Worm (Caenorhabditis elegans) whole organism, L4 larva: ENCODE measurements around the gene sod-3.

Source experiments
- D1046.2 ChIP-seq: fragments of 200-800 bp; sonication (Bioruptor generic); IDR thresholded peaks from 2 replicates; pipeline ENCODE4 v1.3.6; 2022; ENCODE audit warnings: missing genetic modification characterization, missing compliant biosample characterization
- F37D6.2 ChIP-seq: sonication (generic microtip); optimal IDR thresholded peaks from 2 replicates; lab custom pipeline; 2016; ENCODE audit warnings: mild to moderate bottlenecking, missing genetic modification characterization, missing compliant biosample characterization
- Y48G9A.11 ChIP-seq: fragments of 200-800 bp; sonication (Bioruptor generic); IDR thresholded peaks from 2 replicates; pipeline ENCODE4 v1.3.6; 2022; ENCODE audit warnings: missing genetic modification reagents, missing genetic modification characterization, missing compliant biosample characterization
- Y5F2A.4 ChIP-seq: fragments of 200-800 bp; sonication (Bioruptor generic); optimal IDR thresholded peaks from 2 replicates; lab custom pipeline; 2018; ENCODE audit warnings: mild to moderate bottlenecking, missing genetic modification characterization, missing compliant biosample characterization
- Y75B8A.6 ChIP-seq: fragments of 200-800 bp; sonication (Bioruptor generic); IDR thresholded peaks from 2 replicates; pipeline ENCODE4 v1.3.6; 2022; ENCODE audit warnings: missing genetic modification reagents, missing genetic modification characterization, missing compliant biosample characterization
- ZK546.5 ChIP-seq, 2 experiments: sonication (generic microtip); optimal IDR thresholded peaks; 2 replicates each; lab custom pipeline; 2017; ENCODE audit warnings: missing biosample characterization in 2 of 2, missing genetic modification characterization in 2 of 2
- aha-1 ChIP-seq: fragments of 150-350 bp; peaks from one replicate; lab custom pipeline; 2014; ENCODE audit warnings: missing biosample characterization, missing genetic modification characterization
- aly-2 ChIP-seq: sonication (generic microtip); optimal IDR thresholded peaks from 2 replicates; lab custom pipeline; 2018; ENCODE audit warnings: missing biosample characterization, missing genetic modification characterization
- attf-4 ChIP-seq: sonication (generic microtip); optimal IDR thresholded peaks from 3 replicates; lab custom pipeline; 2017; ENCODE audit warnings: missing biosample characterization, missing genetic modification characterization
- ceh-20 ChIP-seq: fragments of 200-800 bp; sonication (Bioruptor generic); IDR thresholded peaks from 2 replicates; pipeline ENCODE4 v1.3.6; 2022; ENCODE audit warnings: missing genetic modification reagents, missing genetic modification characterization, missing compliant biosample characterization
- ceh-32 ChIP-seq: sonication (generic microtip); optimal IDR thresholded peaks from 2 replicates; lab custom pipeline; 2016; ENCODE audit warnings: mild to moderate bottlenecking, missing genetic modification characterization, missing compliant biosample characterization; ENCODE audit not compliant: poor library complexity
- ceh-44 ChIP-seq: fragments of 200-800 bp; sonication (Bioruptor generic); IDR thresholded peaks from 2 replicates; pipeline ENCODE4 v1.3.6; 2022; ENCODE audit warnings: missing genetic modification reagents, missing genetic modification characterization, missing compliant biosample characterization
- ctbp-1 ChIP-seq: fragments of 200-800 bp; sonication (Bioruptor generic); IDR thresholded peaks from 2 replicates; pipeline ENCODE4 v1.3.6; 2022; ENCODE audit warnings: missing genetic modification reagents, missing genetic modification characterization, missing compliant biosample characterization
- daf-12 ChIP-seq: fragments of 150-350 bp; optimal IDR thresholded peaks from 2 replicates; lab custom pipeline; 2014; ENCODE audit warnings: missing biosample characterization, missing genetic modification reagents, missing genetic modification characterization
- daf-16 ChIP-seq, 3 experiments: sonication (generic microtip); optimal IDR thresholded peaks; 2 replicates each; lab custom pipeline; 2016 to 2017; ENCODE audit warnings: missing genetic modification characterization in 3 of 3, missing genetic modification reagents in 3 of 3, mild to moderate bottlenecking in 2 of 3, missing compliant biosample characterization in 2 of 3, missing biosample characterization in 1 of 3, moderate library complexity in 1 of 3
- dmd-6 ChIP-seq: fragments of 200-800 bp; sonication (Bioruptor generic); IDR thresholded peaks from 2 replicates; pipeline ENCODE4 v1.3.6; 2022; ENCODE audit warnings: missing genetic modification reagents, missing genetic modification characterization, missing compliant biosample characterization
- dmd-9 ChIP-seq: fragments of 200-800 bp; sonication (Bioruptor generic); IDR thresholded peaks from 2 replicates; pipeline ENCODE4 v1.3.6; 2022; ENCODE audit warnings: missing genetic modification reagents, missing genetic modification characterization, missing compliant biosample characterization
- duxl-1 ChIP-seq: sonication (generic microtip); optimal IDR thresholded peaks from 2 replicates; lab custom pipeline; 2016; ENCODE audit warnings: mild to moderate bottlenecking, missing genetic modification characterization, moderate library complexity, missing compliant biosample characterization; ENCODE audit not compliant: poor library complexity
- egl-43 ChIP-seq: fragments of 200-800 bp; sonication (Bioruptor generic); IDR thresholded peaks from 2 replicates; pipeline ENCODE4 v1.3.6; 2022; ENCODE audit warnings: missing genetic modification reagents, missing genetic modification characterization, missing compliant biosample characterization
- fkh-10 ChIP-seq: fragments of 150-350 bp; optimal IDR thresholded peaks from 2 replicates; lab custom pipeline; 2014; ENCODE audit warnings: missing biosample characterization, missing genetic modification reagents, missing genetic modification characterization
- hlh-11 ChIP-seq: fragments of 200-800 bp; sonication (Bioruptor generic); optimal IDR thresholded peaks from 2 replicates; lab custom pipeline; 2018; ENCODE audit warnings: mild to moderate bottlenecking, missing genetic modification characterization, missing compliant biosample characterization
- hlh-30 ChIP-seq: sonication (generic microtip); optimal IDR thresholded peaks from 2 replicates; lab custom pipeline; 2017; ENCODE audit warnings: antibody characterized with exemption, mild to moderate bottlenecking, missing genetic modification characterization, missing compliant biosample characterization; ENCODE audit not compliant: insufficient read depth
- hmg-1.1 ChIP-seq: fragments of 200-800 bp; sonication (Bioruptor generic); IDR thresholded peaks from 2 replicates; pipeline ENCODE4 v1.3.6; 2022; ENCODE audit warnings: missing genetic modification reagents, missing genetic modification characterization, missing compliant biosample characterization
- lim-7 ChIP-seq: fragments of 200-800 bp; sonication (Bioruptor generic); IDR thresholded peaks from 2 replicates; pipeline ENCODE4 v1.3.6; 2022; ENCODE audit warnings: missing genetic modification characterization, missing compliant biosample characterization
- lin-13 ChIP-seq: fragments of 150-350 bp; optimal IDR thresholded peaks from 2 replicates; lab custom pipeline; 2014; ENCODE audit warnings: missing biosample characterization, missing genetic modification reagents, missing genetic modification characterization
- lin-29 ChIP-seq: fragments of 200-800 bp; sonication (Bioruptor generic); IDR thresholded peaks from 2 replicates; pipeline ENCODE4 v1.3.6; 2022; ENCODE audit warnings: missing genetic modification reagents, missing genetic modification characterization, missing compliant biosample characterization
- lin-38 ChIP-seq: fragments of 200-800 bp; sonication (Bioruptor generic); IDR thresholded peaks from 2 replicates; pipeline ENCODE4 v1.3.6; 2022; ENCODE audit warnings: missing genetic modification reagents, missing genetic modification characterization, missing compliant biosample characterization
- lin-39 ChIP-seq: fragments of 150-350 bp; optimal IDR thresholded peaks from 2 replicates; lab custom pipeline; 2014; ENCODE audit warnings: missing biosample characterization, missing genetic modification reagents, missing genetic modification characterization
- madf-5 ChIP-seq, 2 experiments: fragments of 200-800 bp; sonication (Bioruptor generic); IDR thresholded peaks; 2 replicates each; pipeline ENCODE4 v1.3.6; 2022; ENCODE audit warnings: missing compliant biosample characterization in 2 of 2, missing genetic modification characterization in 2 of 2
- mdl-1 ChIP-seq, 2 experiments: fragments of 150-350 bp in 1 of 2; sonication (generic microtip) in 1 of 2; optimal IDR thresholded peaks; 2 replicates each; lab custom pipeline; 2014 to 2017; ENCODE audit warnings: missing biosample characterization in 2 of 2, missing genetic modification characterization in 2 of 2
- mes-2 ChIP-seq: sonication (generic microtip); optimal IDR thresholded peaks from 2 replicates; lab custom pipeline; 2016; ENCODE audit warnings: missing genotype, mild to moderate bottlenecking, missing genetic modification characterization, missing compliant biosample characterization; ENCODE audit not compliant: poor library complexity, severe bottlenecking
- mxl-3 ChIP-seq: fragments of 200-800 bp; sonication (Bioruptor generic); optimal IDR thresholded peaks from 2 replicates; lab custom pipeline; 2018; ENCODE audit warnings: mild to moderate bottlenecking, missing genetic modification characterization, missing compliant biosample characterization
- nhr-41 ChIP-seq: fragments of 200-800 bp; sonication (Bioruptor generic); IDR thresholded peaks from 2 replicates; pipeline ENCODE4 v1.3.6; 2022; ENCODE audit warnings: missing genetic modification reagents, missing genetic modification characterization, missing compliant biosample characterization
- nhr-42 ChIP-seq: fragments of 200-800 bp; sonication (Bioruptor generic); IDR thresholded peaks from 2 replicates; pipeline ENCODE4 v1.3.6; 2022; ENCODE audit warnings: missing genetic modification characterization, missing compliant biosample characterization
- rbr-2 ChIP-seq: sonication (generic microtip); optimal IDR thresholded peaks from 2 replicates; lab custom pipeline; 2016; ENCODE audit warnings: missing genotype, missing genetic modification characterization, missing compliant biosample characterization
- saeg-2 ChIP-seq: fragments of 200-800 bp; sonication (Bioruptor generic); IDR thresholded peaks from 2 replicates; pipeline ENCODE4 v1.3.6; 2022; ENCODE audit warnings: missing genetic modification reagents, missing genetic modification characterization, missing compliant biosample characterization
- snpc-1.2 ChIP-seq: fragments of 200-800 bp; sonication (Bioruptor generic); IDR thresholded peaks from 2 replicates; pipeline ENCODE4 v1.3.6; 2022; ENCODE audit warnings: missing genetic modification reagents, missing genetic modification characterization, missing compliant biosample characterization
- snpc-4 ChIP-seq: fragments of 150-350 bp; optimal IDR thresholded peaks from 2 replicates; lab custom pipeline; 2014; ENCODE audit warnings: missing biosample characterization, missing genetic modification characterization
- spr-3 ChIP-seq: fragments of 200-800 bp; sonication (Bioruptor generic); optimal IDR thresholded peaks from 2 replicates; lab custom pipeline; 2018; ENCODE audit warnings: mild to moderate bottlenecking, missing genetic modification characterization, missing compliant biosample characterization
- zfp-2 ChIP-seq: sonication (generic microtip); optimal IDR thresholded peaks from 2 replicates; lab custom pipeline; 2016; ENCODE audit warnings: mild to moderate bottlenecking, missing genetic modification characterization, missing compliant biosample characterization

Gene sod-3

DNA sequence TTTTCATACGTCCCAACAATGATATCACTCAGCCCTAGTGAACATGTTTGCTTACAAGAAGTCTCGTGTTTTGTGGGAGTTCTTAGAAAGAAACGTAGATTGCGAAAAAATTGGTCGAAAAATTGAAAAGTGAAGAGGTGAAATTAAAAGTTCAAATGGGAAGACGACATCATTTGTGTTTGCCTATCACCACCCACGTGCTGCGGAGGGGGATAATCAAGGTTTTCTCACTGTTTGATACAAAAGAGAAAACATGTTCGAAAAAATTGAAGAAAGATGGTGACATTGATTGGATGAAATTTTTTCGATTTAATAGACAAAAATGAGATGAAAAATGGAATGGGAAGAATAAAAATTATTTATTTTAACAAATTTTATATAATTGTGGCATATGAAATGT lies 22.1 kb upstream of the sod-3 start:
- TF ChIP-seq Y5F2A.4 (no peak), madf-5 (GFP tag; IDR thresholded peaks at IDR 0.05; lab: Robert Waterston, UW) (no peak), dmd-6 (GFP tag; lab: Robert Waterston, UW) (peak; percentile 17; the same call in 1 of the 2 replicates), lin-13 (GFP tag; lab: Kevin White, UChicago) (no peak), Y75B8A.6 (GFP tag; lab: Robert Waterston, UW) (no peak), mxl-3 (peak; percentile 55), lim-7 (no peak), F37D6.2 (tag; lab: Kevin White, UChicago) (no peak), saeg-2 (GFP tag; lab: Robert Waterston, UW) (no peak), lin-38 (no peak), mdl-1 (tag; optimal IDR thresholded peaks at IDR 0.05; lab: Kevin White, UChicago) (peak in 1 of 2 experiments; percentile 26), hlh-30 (peak; percentile 30), ZK546.5 (tag; optimal IDR thresholded peaks at IDR 0.05; lab: Kevin White, UChicago) (no peak)

DNA sequence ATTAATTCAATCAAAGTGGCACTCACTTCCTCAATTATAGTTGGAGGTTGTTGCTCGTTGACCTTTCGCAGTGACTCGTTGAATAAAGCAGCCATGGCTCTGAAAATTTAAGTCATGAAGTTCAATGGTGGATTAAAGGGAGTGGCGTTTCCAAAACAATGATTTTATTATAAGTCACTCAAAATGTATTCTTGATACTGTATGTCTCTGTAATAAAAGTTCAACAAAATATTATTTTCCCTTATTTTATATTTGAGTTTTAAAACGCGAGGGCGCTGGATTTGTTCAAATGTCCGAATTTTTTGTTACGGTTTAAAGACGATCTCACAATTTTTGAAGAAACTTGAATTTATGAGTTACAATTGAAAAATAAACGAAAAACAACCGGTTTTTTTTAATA lies 20.5 kb upstream of the sod-3 start, which contains the start of gene C30G4.4:
Gene C30G4.4 (minus strand): TSS at position 101 of the 400 bp plus-strand sequence.
- TF ChIP-seq zfp-2 (no peak), dmd-9 (no peak), ctbp-1 (GFP tag; lab: Robert Waterston, UW) (no peak), daf-16 (GFP tag; optimal IDR thresholded peaks at IDR 0.05; lab: Kevin White, UChicago) (no peak), daf-16 (tag; optimal IDR thresholded peaks at IDR 0.05; lab: Kevin White, UChicago) (no peak), ZK546.5 (tag; optimal IDR thresholded peaks at IDR 0.05; lab: Kevin White, UChicago) (no peak), nhr-42 (GFP tag; lab: Robert Waterston, UW) (no peak), ceh-44 (GFP tag; lab: Robert Waterston, UW) (no peak), ceh-32 (tag; lab: Kevin White, UChicago) (no peak), duxl-1 (tag; lab: Kevin White, UChicago) (no peak), snpc-4 (tag; lab: Kevin White, UChicago) (no peak)

DNA sequence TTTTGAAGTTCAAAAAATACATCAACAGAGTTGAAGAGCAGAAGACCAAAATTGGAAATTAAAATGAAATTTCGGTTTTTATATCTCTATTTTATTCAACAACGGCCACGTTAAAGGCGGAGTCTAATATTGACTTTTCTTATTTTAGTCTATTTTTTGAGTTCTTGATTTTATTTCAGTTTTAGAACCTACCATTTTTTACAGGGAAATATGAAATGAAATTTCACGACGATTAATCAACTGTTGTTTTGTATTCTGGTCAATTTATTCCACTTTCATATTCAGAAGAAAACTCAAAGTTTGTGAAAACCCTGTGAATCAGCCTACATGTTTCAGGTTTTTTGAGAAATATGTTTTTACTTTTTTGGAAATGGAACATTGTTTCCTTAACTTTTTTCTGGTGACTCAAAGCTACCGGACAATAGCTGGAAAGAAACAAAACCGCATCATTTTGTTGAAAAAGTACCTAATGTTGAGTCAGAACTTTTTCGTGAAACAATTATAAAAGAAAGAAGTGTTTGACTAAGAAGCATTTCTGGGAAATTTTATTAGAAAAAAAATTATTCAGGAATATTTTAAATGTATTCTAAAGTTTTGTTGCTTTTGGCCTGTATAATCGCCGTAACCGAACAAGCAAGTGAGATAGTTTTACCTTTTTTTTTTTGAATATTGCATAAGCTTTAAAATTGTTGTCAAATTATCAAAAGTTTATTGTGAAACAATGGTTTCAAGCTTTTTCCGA lies 11.7 kb upstream of the sod-3 start, which contains the start of the genes irld-23 and C08A9.10:
Gene irld-23 (minus strand): TSS at position 51 of the 742 bp plus-strand sequence.
Gene C08A9.10 (plus strand): TSS at position 545 of the 742 bp plus-strand sequence.
- TF ChIP-seq hlh-11 (tag; lab: Kevin White, UChicago) = no peak
- TF ChIP-seq aha-1 = peak; percentile 95

DNA sequence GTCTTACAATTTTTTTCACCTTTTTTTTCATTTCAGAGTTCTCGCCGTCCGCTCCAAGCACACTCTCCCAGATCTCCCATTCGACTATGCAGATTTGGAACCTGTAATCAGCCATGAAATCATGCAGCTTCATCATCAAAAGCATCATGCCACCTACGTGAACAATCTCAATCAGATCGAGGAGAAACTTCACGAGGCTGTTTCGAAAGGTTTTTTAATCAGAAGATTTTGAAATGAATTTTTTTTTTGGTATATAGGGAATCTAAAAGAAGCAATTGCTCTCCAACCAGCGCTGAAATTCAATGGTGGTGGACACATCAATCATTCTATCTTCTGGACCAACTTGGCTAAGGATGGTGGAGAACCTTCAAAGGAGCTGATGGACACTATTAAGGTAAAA lies 646 bp downstream of the sod-3 start, which contains the start of gene C08A9.3:
Gene C08A9.3 (minus strand): TSS at position 101 of the 400 bp plus-strand sequence.
- no peak for TF ChIP-seq mes-2 (tag; lab: Kevin White, UChicago)
- peak; percentile 80 for TF ChIP-seq aha-1
- no peak for TF ChIP-seq attf-4 (tag; lab: Kevin White, UChicago)
- no peak for TF ChIP-seq Y48G9A.11 (GFP tag; lab: Robert Waterston, UW)
- TF ChIP-seq, all 104 proteins: peak for 1

DNA sequence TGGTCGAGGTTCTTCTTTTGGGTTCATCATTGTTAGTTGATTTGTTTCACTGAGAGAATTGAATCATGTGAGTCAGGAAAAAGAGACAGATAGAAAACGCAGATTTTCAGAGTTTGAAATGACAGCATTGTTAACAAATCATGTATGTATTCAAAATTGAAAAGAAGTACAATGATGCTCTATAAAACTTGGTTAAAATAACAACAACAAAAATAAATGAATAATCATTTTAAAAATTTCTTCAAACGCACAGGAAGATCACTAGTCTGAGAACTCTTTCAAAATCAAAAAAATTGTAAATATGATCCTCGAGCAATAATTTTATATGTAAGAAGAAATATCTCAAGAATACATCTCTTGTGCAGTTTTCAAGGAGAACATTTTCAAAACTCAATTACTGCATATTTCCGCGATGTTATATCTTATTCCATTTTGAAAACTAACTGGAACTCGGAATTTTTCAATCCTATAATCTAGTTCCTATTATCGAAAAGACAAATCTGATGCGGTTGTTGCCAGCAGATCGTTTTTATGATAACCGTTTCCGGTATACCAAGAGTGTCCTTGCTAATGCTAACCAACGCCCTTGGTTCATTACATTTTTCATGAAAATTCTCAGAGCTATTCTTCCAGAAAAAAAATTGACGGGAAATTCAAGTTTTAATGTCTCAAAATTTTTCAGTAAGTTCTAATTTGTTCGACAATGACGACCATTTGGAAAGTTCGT lies 4.1 kb downstream of the sod-3 start, which contains the start of gene lido-1:
Gene lido-1 (minus strand): TSS at position 51 of the 727 bp plus-strand sequence.
- TF ChIP-seq aly-2 (tag; lab: Kevin White, UChicago) (no peak), egl-43 (no peak), lin-29 (GFP tag; lab: Robert Waterston, UW) (no peak), lin-39 (no peak), rbr-2 (tag; lab: Kevin White, UChicago) (no peak), nhr-41 (no peak), D1046.2 (GFP tag; lab: Robert Waterston, UW) (no peak), lim-7 (no peak), snpc-1.2 (GFP tag; lab: Robert Waterston, UW) (no peak), ceh-20 (GFP tag; lab: Robert Waterston, UW) (no peak), snpc-4 (tag; lab: Kevin White, UChicago) (no peak), spr-3 (no peak), hlh-30 (no peak), fkh-10 (GFP tag; lab: Kevin White, UChicago) (no peak), hmg-1.1 (GFP tag; lab: Robert Waterston, UW) (no peak), daf-12 (tag; lab: Kevin White, UChicago) (no peak)
